Worm (Caenorhabditis elegans) whole organism, late embryonic: ENCODE data around the gene srsx-14.

ENCODE experiments used
- K09A11.1 ChIP-seq: sonication (generic microtip); optimal IDR thresholded peaks from 2 replicates; lab custom pipeline; 2017; ENCODE audit warnings: antibody characterized with exemption, mild to moderate bottlenecking, missing genetic modification characterization, missing compliant biosample characterization; ENCODE audit not compliant: insufficient read depth
- Y22D7AL.16 ChIP-seq: sonication (generic microtip); optimal IDR thresholded peaks from 2 replicates; lab custom pipeline; 2016; ENCODE audit warnings: missing genetic modification characterization, missing compliant biosample characterization
- ahr-1 ChIP-seq: sonication (generic microtip); optimal IDR thresholded peaks from 2 replicates; lab custom pipeline; 2016; ENCODE audit warnings: missing genetic modification characterization, missing compliant biosample characterization
- ceh-22 ChIP-seq: sonication (generic microtip); optimal IDR thresholded peaks from 2 replicates; lab custom pipeline; 2017; ENCODE audit warnings: missing biosample characterization, missing genetic modification characterization
- ceh-30 ChIP-seq: fragments of 150-350 bp; optimal IDR thresholded peaks from 2 replicates; lab custom pipeline; 2014; ENCODE audit warnings: missing biosample characterization, missing genetic modification characterization
- ceh-31 ChIP-seq: sonication (generic microtip); optimal IDR thresholded peaks from 2 replicates; lab custom pipeline; 2016; ENCODE audit warnings: missing genetic modification characterization, missing compliant biosample characterization
- elt-4 ChIP-seq: sonication (generic microtip); optimal IDR thresholded peaks from 2 replicates; lab custom pipeline; 2016; ENCODE audit warnings: missing genetic modification characterization, missing compliant biosample characterization
- fkh-6 ChIP-seq: sonication (generic microtip); optimal IDR thresholded peaks from 2 replicates; lab custom pipeline; 2016; ENCODE audit warnings: missing genetic modification characterization, missing compliant biosample characterization
- gmeb-2 ChIP-seq: sonication (generic microtip); optimal IDR thresholded peaks from 2 replicates; lab custom pipeline; 2016; ENCODE audit warnings: missing genetic modification characterization, inconsistent platforms, missing compliant biosample characterization
- hlh-13 ChIP-seq: fragments of 200-800 bp; sonication (Bioruptor generic); optimal IDR thresholded peaks from 2 replicates; lab custom pipeline; 2018; ENCODE audit warnings: mild to moderate bottlenecking, missing genetic modification characterization, missing compliant biosample characterization
- hlh-8 ChIP-seq: sonication (generic microtip); optimal IDR thresholded peaks from 2 replicates; lab custom pipeline; 2016; ENCODE audit warnings: missing genotype, missing genetic modification characterization, missing compliant biosample characterization
- lin-11 ChIP-seq: fragments of 200-800 bp; sonication (Bioruptor generic); optimal IDR thresholded peaks from 2 replicates; lab custom pipeline; 2018; ENCODE audit warnings: mild to moderate bottlenecking, missing genetic modification characterization, missing compliant biosample characterization
- mec-3 ChIP-seq: sonication (generic microtip); optimal IDR thresholded peaks from 2 replicates; lab custom pipeline; 2016; ENCODE audit warnings: borderline replicate concordance, missing genetic modification characterization, missing compliant biosample characterization
- nfya-1 ChIP-seq: sonication (generic microtip); optimal IDR thresholded peaks from 2 replicates; lab custom pipeline; 2017; ENCODE audit warnings: missing genetic modification characterization, mild to moderate bottlenecking, missing compliant biosample characterization, antibody characterized with exemption, moderate library complexity
- nhr-232 ChIP-seq: sonication (generic microtip); optimal IDR thresholded peaks from 2 replicates; lab custom pipeline; 2016; ENCODE audit warnings: missing genetic modification characterization, missing compliant biosample characterization
- npax-4 ChIP-seq: sonication (generic microtip); optimal IDR thresholded peaks from 2 replicates; lab custom pipeline; 2016; ENCODE audit warnings: missing genetic modification characterization, missing compliant biosample characterization
- odd-2 ChIP-seq: sonication (generic microtip); optimal IDR thresholded peaks from 2 replicates; lab custom pipeline; 2017; ENCODE audit warnings: antibody characterized with exemption, mild to moderate bottlenecking, missing genetic modification characterization, missing compliant biosample characterization
- pha-4 ChIP-seq: fragments of 150-350 bp; optimal IDR thresholded peaks from 2 replicates; lab custom pipeline; 2018; ENCODE audit warnings: missing biosample characterization, missing genetic modification reagents, missing genetic modification characterization
- pqm-1 ChIP-seq: sonication (generic microtip); optimal IDR thresholded peaks from 2 replicates; lab custom pipeline; 2016; ENCODE audit warnings: missing genetic modification characterization, missing compliant biosample characterization
- ref-2 ChIP-seq: sonication (generic microtip); optimal IDR thresholded peaks from 2 replicates; lab custom pipeline; 2016; ENCODE audit warnings: missing genetic modification characterization, missing compliant biosample characterization
- sdc-2 ChIP-seq: sonication (generic microtip); optimal IDR thresholded peaks from 2 replicates; lab custom pipeline; 2016; ENCODE audit warnings: missing genotype, missing genetic modification characterization, missing compliant biosample characterization
- sox-4 ChIP-seq: sonication (generic microtip); optimal IDR thresholded peaks from 2 replicates; lab custom pipeline; 2017; ENCODE audit warnings: mild to moderate bottlenecking, missing genetic modification characterization, inconsistent platforms, missing compliant biosample characterization
- ttx-3 ChIP-seq: sonication (generic microtip); optimal IDR thresholded peaks from 2 replicates; lab custom pipeline; 2016; ENCODE audit warnings: missing genetic modification reagents, missing genetic modification characterization, missing compliant biosample characterization
- ztf-16 ChIP-seq: sonication (generic microtip); optimal IDR thresholded peaks from 2 replicates; lab custom pipeline; 2017; ENCODE audit warnings: missing genetic modification characterization, missing compliant biosample characterization

The srsx-14 gene

DNA sequence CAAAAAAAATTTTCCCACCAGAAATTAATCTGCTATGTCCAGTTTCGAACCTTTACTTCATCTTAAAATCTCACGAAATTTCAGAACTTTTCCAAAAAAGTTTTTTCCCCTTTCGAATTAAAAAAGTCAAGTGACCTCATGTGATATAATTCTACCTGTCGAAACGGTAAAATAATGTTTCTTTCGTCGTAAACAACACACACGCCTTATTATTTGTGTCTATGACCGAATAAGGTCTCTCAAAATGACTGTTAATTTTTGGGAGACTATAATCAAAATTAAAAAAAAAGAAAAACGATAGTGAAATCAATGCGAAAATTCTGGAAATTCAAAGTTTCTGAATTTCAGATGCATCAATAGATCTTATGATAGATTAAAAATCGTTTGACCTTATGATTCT is 43.8 kb downstream of the srsx-14 start:
- TF ChIP-seq pqm-1 (tag; lab: Kevin White, UChicago) (no peak), ceh-30 (tag; lab: Kevin White, UChicago) (no peak), mec-3 (tag; lab: Kevin White, UChicago) (no peak), Y22D7AL.16 (no peak), ahr-1 (tag; lab: Kevin White, UChicago) (no peak)

DNA sequence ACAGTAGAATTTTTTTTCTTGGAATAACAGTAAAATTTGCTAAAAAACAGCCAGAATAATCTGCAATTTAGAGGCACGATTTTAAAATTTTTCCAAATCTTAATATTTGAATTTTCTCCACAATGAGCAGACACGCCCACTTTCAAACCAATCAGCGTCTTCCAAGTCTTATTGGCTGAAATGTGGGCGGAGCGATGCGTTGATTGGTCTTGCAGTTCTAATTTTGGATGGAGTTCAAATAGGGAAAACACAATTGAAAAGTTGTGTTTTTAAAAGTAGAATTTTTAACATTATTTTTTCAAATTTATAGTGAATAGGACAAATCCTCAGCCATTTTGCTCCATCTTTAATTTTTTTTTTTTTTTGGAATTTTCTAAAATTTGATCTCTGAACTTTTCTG is 44.2 kb downstream of the srsx-14 start:
- TF ChIP-seq hlh-8 (tag; lab: Kevin White, UChicago) (no peak), nfya-1 (peak; percentile 92)

DNA sequence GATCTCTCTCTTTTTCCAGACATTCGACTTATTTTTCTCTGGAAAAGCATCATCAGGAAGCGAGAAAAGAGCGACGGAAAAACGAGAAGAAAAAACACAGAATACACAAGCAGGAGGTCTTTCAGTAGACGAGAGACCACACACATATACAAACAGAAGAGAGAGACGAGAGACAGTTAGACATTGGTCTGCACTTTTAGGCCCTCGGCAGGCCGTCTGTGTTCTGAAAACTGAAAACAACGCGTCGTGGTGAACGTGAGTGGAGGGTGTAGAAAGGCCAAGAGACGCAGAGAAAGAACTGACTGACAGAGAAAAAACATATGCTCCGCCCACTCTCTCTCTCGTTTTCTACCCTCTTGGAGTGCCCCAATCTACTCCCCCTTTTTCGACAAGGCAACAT is 44.7 kb downstream of the srsx-14 start:
- no peak for TF ChIP-seq ceh-31 (tag; lab: Kevin White, UChicago)
- TF ChIP-seq npax-4 (tag; lab: Kevin White, UChicago): no peak
- no peak for TF ChIP-seq ceh-22
- no peak for TF ChIP-seq elt-4
- TF ChIP-seq, all 69 proteins: peak for 0

DNA sequence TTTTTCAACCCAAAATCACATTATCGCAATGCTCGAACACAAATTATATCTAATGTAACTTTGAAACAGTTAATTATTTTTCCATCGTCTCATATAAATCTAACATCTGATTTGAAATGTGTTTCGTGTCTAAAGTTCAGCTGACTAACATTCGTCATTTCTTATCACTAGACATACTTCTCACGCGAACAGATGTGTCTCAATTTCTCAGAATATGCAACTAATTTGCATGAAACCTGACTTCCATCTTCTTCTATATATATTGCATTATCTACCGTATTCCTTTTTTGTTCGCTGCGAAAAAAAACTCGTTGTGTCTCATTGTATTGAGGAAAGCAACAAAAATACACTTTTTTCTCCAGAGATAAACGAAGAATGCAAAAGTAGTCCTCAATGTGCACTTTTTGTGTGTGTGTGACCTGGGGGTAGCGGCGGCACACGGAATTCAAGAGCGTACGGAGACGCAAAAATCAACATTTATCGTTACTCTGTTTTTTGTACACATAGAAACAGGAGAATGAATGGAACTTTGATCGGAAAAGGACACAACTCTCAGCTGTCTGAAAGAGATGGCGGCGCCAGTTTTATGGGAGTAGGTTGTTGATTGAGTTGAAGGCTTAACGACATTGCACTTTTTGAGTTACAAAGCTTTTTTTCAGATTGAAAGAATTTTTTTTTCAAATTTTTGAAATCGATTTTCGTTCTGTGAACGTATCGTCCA is 46.2 kb downstream of the srsx-14 start:
- TF ChIP-seq ceh-30 (tag; lab: Kevin White, UChicago) (no peak), ref-2 (no peak), sdc-2 (tag; lab: Kevin White, UChicago) (no peak), sox-4 (tag; lab: Kevin White, UChicago) (no peak), ttx-3 (tag; lab: Kevin White, UChicago) (no peak), fkh-6 (tag; lab: Kevin White, UChicago) (no peak), odd-2 (tag; lab: Kevin White, UChicago) (no peak), gmeb-2 (no peak), mec-3 (tag; lab: Kevin White, UChicago) (no peak), K09A11.1 (tag; lab: Kevin White, UChicago) (no peak), Y22D7AL.16 (no peak), ztf-16 (tag; lab: Kevin White, UChicago) (no peak), hlh-13 (GFP tag; lab: Kevin White, UChicago) (no peak), pha-4 (tag; lab: Kevin White, UChicago) (no peak), lin-11 (no peak), nhr-232 (tag; lab: Kevin White, UChicago) (no peak)
